Worm (Caenorhabditis elegans): ENCODE measurements around the gene srw-6.

The srw-6 gene

DNA sequence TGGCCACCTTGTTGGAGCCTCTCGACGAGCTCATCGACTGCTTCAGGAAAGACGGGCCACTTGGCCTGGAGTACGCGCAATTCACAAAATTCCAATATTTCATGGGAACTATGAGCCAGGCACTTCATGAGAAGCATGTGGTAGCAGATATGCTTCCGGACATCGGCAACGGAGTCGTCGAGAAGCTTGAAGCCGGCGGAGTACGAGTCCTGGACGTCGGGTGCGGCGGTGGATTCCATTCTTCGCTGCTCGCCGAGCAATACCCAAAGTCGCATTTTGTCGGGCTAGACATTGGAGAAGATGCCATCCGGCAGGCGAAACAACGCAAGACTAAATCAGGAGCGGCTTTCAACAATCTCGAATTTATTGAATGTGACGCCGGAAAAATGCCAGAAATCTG, 34.8 kb upstream of the srw-6 start:
- TF ChIP-seq ama-1 (optimal IDR thresholded peaks at IDR 0.05) (no peak), ets-7 (tag; optimal IDR thresholded peaks at IDR 0.05) (no peak), tbx-37 (GFP tag; conservative IDR thresholded peaks at IDR 0.05) (no peak), ceh-13 (GFP tag; optimal IDR thresholded peaks at IDR 0.05) (no peak), B0310.2 (tag; optimal IDR thresholded peaks at IDR 0.05) (no peak)

- TF ChIP-seq ceh-36 (tag; optimal IDR thresholded peaks at IDR 0.05), result no peak
- TF ChIP-seq hnd-1 (tag; optimal IDR thresholded peaks at IDR 0.05), result no peak
- TF ChIP-seq flt-1 (GFP tag; IDR thresholded peaks at IDR 0.05), result no peak
- TF ChIP-seq sea-1 (GFP tag; conservative IDR thresholded peaks at IDR 0.05), result no peak
- TF ChIP-seq pes-1 (GFP tag; IDR thresholded peaks at IDR 0.05), result no peak
- no peak for TF ChIP-seq scrt-1 (GFP tag; IDR thresholded peaks at IDR 0.05)
- no peak for TF ChIP-seq hmbx-1 (tag; optimal IDR thresholded peaks at IDR 0.05)
- no peak for TF ChIP-seq tbx-37 (GFP tag; conservative IDR thresholded peaks at IDR 0.05)
- TF ChIP-seq B0310.2 (tag; optimal IDR thresholded peaks at IDR 0.05), result no peak
- no peak for TF ChIP-seq tbx-11 (GFP tag; IDR thresholded peaks at IDR 0.05)
- no peak for TF ChIP-seq ceh-13 (GFP tag; optimal IDR thresholded peaks at IDR 0.05)
- no peak for TF ChIP-seq ama-1 (optimal IDR thresholded peaks at IDR 0.05)
- no peak for TF ChIP-seq aly-1 (tag; optimal IDR thresholded peaks at IDR 0.05)
- TF ChIP-seq ets-7 (tag; optimal IDR thresholded peaks at IDR 0.05), result no peak
- TF ChIP-seq F13C5.2 (tag; optimal IDR thresholded peaks at IDR 0.05), result no peak
- TF ChIP-seq tra-4 (tag; optimal IDR thresholded peaks at IDR 0.05), result no peak
- no peak for TF ChIP-seq hmg-4 (GFP tag; optimal IDR thresholded peaks at IDR 0.05)
These were observed 33.8 kb upstream of the srw-6 start for ce11 chrV:3774653-3775052.

- no peak for TF ChIP-seq hnd-1 (tag; optimal IDR thresholded peaks at IDR 0.05)
These were observed 32.3 kb upstream of the srw-6 start, which contains the start of gene cysl-3 for ce11 chrV:3776086-3776589. Gene cysl-3, minus strand, starts transcription at chrV:3776136.

DNA sequence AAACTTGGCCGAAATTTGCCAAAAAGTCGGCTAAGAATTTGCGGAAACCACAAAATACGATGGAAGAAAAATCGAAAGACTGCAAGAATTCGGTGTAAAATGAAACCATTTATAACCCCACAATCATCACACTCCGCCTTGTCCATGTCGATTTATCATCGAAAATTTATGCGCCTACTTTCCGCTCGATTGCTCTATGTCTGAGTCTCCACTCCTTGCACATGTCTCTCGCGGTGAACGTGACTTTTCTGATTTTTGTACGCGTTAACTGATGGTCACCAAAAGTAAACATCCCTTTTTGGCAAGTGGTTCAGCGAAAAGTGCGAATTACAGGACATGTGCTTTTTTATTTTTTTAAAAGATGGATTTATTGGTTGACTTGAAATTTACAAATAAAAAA, 31.5 kb upstream of the srw-6 start:
- TF ChIP-seq scrt-1 (GFP tag; IDR thresholded peaks at IDR 0.05) (no peak), ama-1 (optimal IDR thresholded peaks at IDR 0.05) (no peak), F13C5.2 (tag; optimal IDR thresholded peaks at IDR 0.05) (no peak), pes-1 (GFP tag; IDR thresholded peaks at IDR 0.05) (no peak), aly-1 (tag; optimal IDR thresholded peaks at IDR 0.05) (no peak), ceh-13 (GFP tag; optimal IDR thresholded peaks at IDR 0.05) (no peak), tbx-37 (GFP tag; conservative IDR thresholded peaks at IDR 0.05) (no peak), hnd-1 (tag; optimal IDR thresholded peaks at IDR 0.05) (no peak), hmbx-1 (tag; optimal IDR thresholded peaks at IDR 0.05) (no peak), B0310.2 (tag; optimal IDR thresholded peaks at IDR 0.05) (no peak), ceh-36 (tag; optimal IDR thresholded peaks at IDR 0.05) (no peak), ets-7 (tag; optimal IDR thresholded peaks at IDR 0.05) (no peak), tra-4 (tag; optimal IDR thresholded peaks at IDR 0.05) (no peak), tbx-11 (GFP tag; IDR thresholded peaks at IDR 0.05) (no peak), sea-1 (GFP tag; conservative IDR thresholded peaks at IDR 0.05) (no peak), flt-1 (GFP tag; IDR thresholded peaks at IDR 0.05) (no peak), hmg-4 (GFP tag; optimal IDR thresholded peaks at IDR 0.05) (no peak)

DNA sequence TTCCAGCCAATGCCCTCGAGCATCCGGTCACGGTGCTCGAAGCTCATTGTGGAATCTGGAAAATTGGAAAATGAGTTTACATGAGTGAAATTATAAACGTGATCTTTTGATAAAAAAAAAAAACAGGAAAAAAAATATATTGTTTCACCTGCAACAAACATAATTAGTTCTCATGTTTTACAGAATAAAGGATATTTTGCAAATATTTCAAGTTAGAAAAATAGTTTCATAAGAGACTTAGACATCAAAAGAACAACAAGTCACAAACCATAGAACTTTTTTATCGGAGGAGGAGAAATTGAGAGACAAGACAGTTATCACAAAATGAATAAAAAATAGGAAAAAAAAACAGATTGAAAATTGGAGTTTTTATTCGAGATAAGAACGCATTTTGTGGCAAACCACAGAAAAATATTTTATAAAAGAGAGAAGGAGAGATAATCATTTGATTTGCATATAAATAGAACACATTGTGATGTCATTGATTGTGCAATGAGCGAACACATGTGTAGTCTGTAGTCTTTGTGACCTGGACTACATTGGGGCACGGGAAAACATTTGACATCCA, 24.2 kb upstream of the srw-6 start, which contains the start of gene R08F11.1:
R08F11.1 (minus strand) TSS at position 51 of the 568 bp plus-strand sequence.
- TF ChIP-seq aly-1 (tag; optimal IDR thresholded peaks at IDR 0.05), result no peak
- TF ChIP-seq ets-7 (tag; optimal IDR thresholded peaks at IDR 0.05), result no peak
- no peak for TF ChIP-seq F13C5.2 (tag; optimal IDR thresholded peaks at IDR 0.05)
- TF ChIP-seq hnd-1 (tag; optimal IDR thresholded peaks at IDR 0.05), result no peak
- TF ChIP-seq scrt-1 (GFP tag; IDR thresholded peaks at IDR 0.05), result no peak
- no peak for TF ChIP-seq hmbx-1 (tag; optimal IDR thresholded peaks at IDR 0.05)
- no peak for TF ChIP-seq hmg-4 (GFP tag; optimal IDR thresholded peaks at IDR 0.05)
- TF ChIP-seq B0310.2 (tag; optimal IDR thresholded peaks at IDR 0.05), result no peak
- TF ChIP-seq tra-4 (tag; optimal IDR thresholded peaks at IDR 0.05), result no peak
- TF ChIP-seq tbx-37 (GFP tag; conservative IDR thresholded peaks at IDR 0.05), result no peak
- TF ChIP-seq pes-1 (GFP tag; IDR thresholded peaks at IDR 0.05), result no peak
- TF ChIP-seq ceh-13 (GFP tag; optimal IDR thresholded peaks at IDR 0.05), result no peak
- no peak for TF ChIP-seq ama-1 (optimal IDR thresholded peaks at IDR 0.05)
- TF ChIP-seq flt-1 (GFP tag; IDR thresholded peaks at IDR 0.05), result no peak
- no peak for TF ChIP-seq ceh-36 (tag; optimal IDR thresholded peaks at IDR 0.05)
- TF ChIP-seq tbx-11 (GFP tag; IDR thresholded peaks at IDR 0.05), result no peak

DNA sequence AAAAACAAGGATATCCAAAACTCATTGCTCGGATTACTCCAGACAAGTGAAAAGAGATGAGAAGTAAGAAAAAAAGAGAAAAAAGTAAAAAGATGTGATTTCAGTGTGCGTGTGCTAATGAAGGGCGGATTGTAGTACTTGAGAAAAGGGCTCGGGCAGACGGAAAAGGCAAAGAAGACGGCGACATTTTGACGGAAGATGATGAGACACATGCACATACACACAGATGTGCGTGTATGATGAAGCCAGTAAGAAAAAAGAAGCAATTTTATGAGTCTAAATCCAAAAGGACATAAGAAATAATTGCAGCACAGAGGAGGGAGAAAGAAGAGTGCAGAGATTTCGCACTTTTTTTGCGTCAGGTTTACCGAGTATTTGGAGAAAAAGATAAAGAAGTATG, 19.9 kb upstream of the srw-6 start:
- TF ChIP-seq ama-1 (optimal IDR thresholded peaks at IDR 0.05), result no peak
- TF ChIP-seq tra-4 (tag; optimal IDR thresholded peaks at IDR 0.05), result no peak
- TF ChIP-seq sea-1 (GFP tag; conservative IDR thresholded peaks at IDR 0.05), result no peak
- TF ChIP-seq pes-1 (GFP tag; IDR thresholded peaks at IDR 0.05), result no peak
- no peak for TF ChIP-seq ceh-36 (tag; optimal IDR thresholded peaks at IDR 0.05)

- TF ChIP-seq ets-7 (tag; optimal IDR thresholded peaks at IDR 0.05) (no peak), tbx-11 (GFP tag; IDR thresholded peaks at IDR 0.05) (no peak), tra-4 (tag; optimal IDR thresholded peaks at IDR 0.05) (no peak), tbx-37 (GFP tag; conservative IDR thresholded peaks at IDR 0.05) (no peak), pes-1 (GFP tag; IDR thresholded peaks at IDR 0.05) (no peak), B0310.2 (tag; optimal IDR thresholded peaks at IDR 0.05) (no peak), aly-1 (tag; optimal IDR thresholded peaks at IDR 0.05) (no peak), ama-1 (optimal IDR thresholded peaks at IDR 0.05) (no peak), hnd-1 (tag; optimal IDR thresholded peaks at IDR 0.05) (no peak), sea-1 (GFP tag; conservative IDR thresholded peaks at IDR 0.05) (no peak), hmg-4 (GFP tag; optimal IDR thresholded peaks at IDR 0.05) (no peak), ceh-13 (GFP tag; optimal IDR thresholded peaks at IDR 0.05) (no peak), F13C5.2 (tag; optimal IDR thresholded peaks at IDR 0.05) (no peak), flt-1 (GFP tag; IDR thresholded peaks at IDR 0.05) (no peak), scrt-1 (GFP tag; IDR thresholded peaks at IDR 0.05) (no peak), hmbx-1 (tag; optimal IDR thresholded peaks at IDR 0.05) (no peak), ceh-36 (tag; optimal IDR thresholded peaks at IDR 0.05) (no peak)
These were observed 18.7 kb upstream of the srw-6 start, which contains the start of gene R08F11.7 for ce11 chrV:3789770-3790169. Gene R08F11.7, plus strand, starts transcription at chrV:3790070.

All from whole organism, early embryonic.